Worm (Caenorhabditis elegans): ENCODE results near the gene M01F1.4.

Gene M01F1.4

DNA sequence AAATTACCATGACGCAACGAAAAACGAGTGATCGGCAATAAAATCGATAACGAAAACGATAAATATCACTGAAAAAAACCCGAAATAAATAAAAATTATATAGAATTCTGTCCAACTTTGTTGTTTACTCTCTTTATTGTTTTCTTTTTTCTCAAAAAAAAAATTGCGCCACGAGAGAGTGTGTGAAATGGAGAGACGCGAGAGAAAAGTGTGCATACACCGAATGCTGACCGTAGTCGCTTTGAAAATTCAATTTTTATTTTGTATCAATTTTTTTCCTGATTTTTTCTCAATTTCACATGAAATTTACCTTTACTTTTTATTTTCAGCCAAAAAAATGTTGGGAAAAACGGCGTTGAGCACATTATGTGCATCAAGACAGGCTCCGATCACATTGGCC lies at the start of gene M01F1.4, which contains the start of gene mrpl-35:
M01F1.4 (minus strand) TSS at position 126 of the 400 bp plus-strand sequence.
mrpl-35 (plus strand) TSS at position 330 of the 400 bp plus-strand sequence.
- TF ChIP-seq tab-1 (GFP tag; IDR thresholded peaks at IDR 0.05) (no peak), med-1 (GFP tag; optimal IDR thresholded peaks at IDR 0.05; ENCODE audit: insufficient read depth) (no peak), ref-1 (GFP tag; conservative IDR thresholded peaks at IDR 0.05) (no peak), ztf-29 (GFP tag; IDR thresholded peaks at IDR 0.05) (no peak), cog-1 (tag; optimal IDR thresholded peaks at IDR 0.05) (no peak), ztf-23 (GFP tag; IDR thresholded peaks at IDR 0.05) (no peak)

DNA sequence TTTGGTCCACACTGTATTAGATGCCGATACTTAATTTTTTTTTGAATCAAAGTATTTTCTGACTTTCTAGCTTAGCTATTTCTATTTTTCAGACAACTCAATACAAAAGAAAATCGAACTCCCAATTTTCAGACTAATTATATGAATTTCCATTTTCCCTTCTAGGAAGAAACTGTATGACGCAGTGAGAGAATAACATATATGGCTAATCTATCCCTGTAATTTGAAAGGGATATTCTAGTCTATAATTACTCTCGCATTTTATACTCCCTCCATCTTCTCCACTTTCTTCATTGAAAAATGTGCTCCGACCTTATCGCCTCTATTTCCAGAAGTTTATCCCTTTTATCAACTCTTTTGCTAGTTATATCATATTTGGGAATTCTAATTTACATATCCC lies 43.5 kb upstream of the M01F1.4 start, which contains the start of gene C54C6.4:
C54C6.4 (plus strand) TSS at position 301 of the 400 bp plus-strand sequence.
- TF ChIP-seq tab-1 (GFP tag; IDR thresholded peaks at IDR 0.05) (no peak), klf-2 (GFP tag; conservative IDR thresholded peaks at IDR 0.05) (no peak), ztf-29 (GFP tag; IDR thresholded peaks at IDR 0.05) (no peak), med-1 (GFP tag; optimal IDR thresholded peaks at IDR 0.05; ENCODE audit: insufficient read depth) (no peak), cog-1 (tag; optimal IDR thresholded peaks at IDR 0.05) (no peak), T22C8.4 (GFP tag; IDR thresholded peaks at IDR 0.05) (no peak), ztf-23 (GFP tag; IDR thresholded peaks at IDR 0.05) (no peak), ref-1 (GFP tag; conservative IDR thresholded peaks at IDR 0.05) (no peak), flt-1 (GFP tag; IDR thresholded peaks at IDR 0.05) (no peak)

DNA sequence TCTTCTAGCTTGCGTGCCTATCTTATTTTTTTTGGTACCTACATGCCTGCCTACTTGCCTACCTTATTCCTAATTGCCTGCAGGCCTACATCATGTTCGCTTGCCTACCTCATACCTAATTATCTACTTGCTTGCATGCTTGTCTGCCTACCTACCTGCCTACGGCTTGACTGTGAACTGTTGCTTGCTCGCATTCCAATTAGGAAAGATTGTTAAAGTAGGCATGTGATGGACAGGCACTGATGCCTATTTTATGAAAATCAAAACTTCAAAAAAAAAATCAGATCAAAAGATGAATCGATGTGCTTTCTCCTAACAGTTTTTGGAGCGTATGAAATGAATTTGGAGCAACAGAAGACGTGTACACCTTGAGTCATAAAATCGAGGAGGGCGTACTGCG lies 40.5 kb upstream of the M01F1.4 start:
- no peak for TF ChIP-seq ref-1 (GFP tag; conservative IDR thresholded peaks at IDR 0.05)
- TF ChIP-seq T22C8.4 (GFP tag; IDR thresholded peaks at IDR 0.05) = no peak
- TF ChIP-seq klf-2 (GFP tag; conservative IDR thresholded peaks at IDR 0.05) = no peak

DNA sequence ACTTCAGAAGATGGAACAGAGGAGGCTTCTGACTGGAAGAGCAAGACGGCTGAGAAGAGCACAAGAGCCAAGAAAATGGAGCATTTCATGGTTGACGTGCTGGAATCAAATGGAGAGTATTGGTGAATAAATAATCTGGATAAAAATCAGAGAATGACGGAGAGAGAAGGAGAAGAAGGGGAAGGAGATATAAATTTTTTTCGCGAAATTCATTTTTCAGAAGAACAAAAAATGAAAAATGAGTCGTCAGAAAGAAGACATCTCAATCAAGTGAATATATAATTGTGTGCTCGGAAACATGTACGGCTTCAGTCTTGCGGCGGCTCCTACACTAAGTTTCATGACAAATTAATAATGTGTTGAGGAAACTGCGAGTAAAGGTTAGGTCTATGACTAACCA lies 39.9 kb upstream of the M01F1.4 start, which contains the start of gene C54C6.5:
C54C6.5 (minus strand) TSS at position 101 of the 400 bp plus-strand sequence.
- no peak for TF ChIP-seq T22C8.4 (GFP tag; IDR thresholded peaks at IDR 0.05)

DNA sequence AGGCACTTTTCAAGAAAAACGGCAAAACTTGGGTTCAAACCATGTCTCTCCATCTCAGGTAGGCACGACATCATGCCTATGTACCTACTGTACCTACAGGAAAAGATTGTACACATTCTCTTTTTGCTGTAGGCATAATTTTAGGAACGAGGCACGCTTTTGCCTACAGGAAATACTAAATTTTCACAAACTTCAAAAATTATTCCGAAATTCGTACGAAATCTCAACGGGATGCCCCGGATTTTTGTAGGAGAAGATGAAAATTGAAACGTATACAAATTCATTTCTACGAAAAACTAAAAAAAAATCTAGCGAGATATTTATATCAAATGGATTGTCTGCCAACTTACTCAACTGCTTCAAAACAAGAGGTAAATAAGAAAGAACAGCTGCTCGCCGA lies 38.2 kb upstream of the M01F1.4 start, which contains the start of gene C54C6.11:
C54C6.11 (plus strand) TSS at position 301 of the 400 bp plus-strand sequence.
- no peak for TF ChIP-seq tab-1 (GFP tag; IDR thresholded peaks at IDR 0.05)
- TF ChIP-seq ref-1 (GFP tag; conservative IDR thresholded peaks at IDR 0.05) = no peak
- TF ChIP-seq cog-1 (tag; optimal IDR thresholded peaks at IDR 0.05) = no peak
- no peak for TF ChIP-seq med-1 (GFP tag; optimal IDR thresholded peaks at IDR 0.05; ENCODE audit: insufficient read depth)
- no peak for TF ChIP-seq ztf-23 (GFP tag; IDR thresholded peaks at IDR 0.05)
- TF ChIP-seq klf-2 (GFP tag; conservative IDR thresholded peaks at IDR 0.05) = no peak
- no peak for TF ChIP-seq T22C8.4 (GFP tag; IDR thresholded peaks at IDR 0.05)
- no peak for TF ChIP-seq ztf-29 (GFP tag; IDR thresholded peaks at IDR 0.05)
- TF ChIP-seq flt-1 (GFP tag; IDR thresholded peaks at IDR 0.05) = no peak

DNA sequence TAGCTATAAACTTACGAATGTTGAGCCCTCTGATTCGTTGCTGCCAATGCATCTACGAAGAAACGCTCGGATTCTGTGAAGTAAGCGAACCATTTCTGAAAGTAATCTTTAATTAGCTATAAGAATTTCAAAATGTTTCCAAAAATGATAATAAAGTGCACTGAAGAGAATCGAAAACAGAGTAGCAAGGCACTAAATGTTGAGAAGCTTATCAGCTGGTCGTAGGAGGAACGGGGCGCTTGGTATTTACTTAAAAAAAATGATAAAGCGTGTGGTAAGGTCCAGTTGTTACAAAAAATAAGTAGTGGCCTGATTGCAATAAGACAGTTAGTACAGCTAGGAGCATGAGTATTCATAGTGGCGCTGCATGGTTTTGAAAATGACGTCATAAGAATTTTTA lies 36.5 kb upstream of the M01F1.4 start, which contains the start of gene C54C6.7:
C54C6.7 (minus strand) TSS at position 101 of the 400 bp plus-strand sequence.
- TF ChIP-seq ref-1 (GFP tag; conservative IDR thresholded peaks at IDR 0.05) (no peak), tab-1 (GFP tag; IDR thresholded peaks at IDR 0.05) (no peak), klf-2 (GFP tag; conservative IDR thresholded peaks at IDR 0.05) (no peak), cog-1 (tag; optimal IDR thresholded peaks at IDR 0.05) (no peak), ztf-23 (GFP tag; IDR thresholded peaks at IDR 0.05) (no peak), med-1 (GFP tag; optimal IDR thresholded peaks at IDR 0.05; ENCODE audit: insufficient read depth) (no peak), ztf-29 (GFP tag; IDR thresholded peaks at IDR 0.05) (no peak), T22C8.4 (GFP tag; IDR thresholded peaks at IDR 0.05) (no peak), flt-1 (GFP tag; IDR thresholded peaks at IDR 0.05) (no peak)

DNA sequence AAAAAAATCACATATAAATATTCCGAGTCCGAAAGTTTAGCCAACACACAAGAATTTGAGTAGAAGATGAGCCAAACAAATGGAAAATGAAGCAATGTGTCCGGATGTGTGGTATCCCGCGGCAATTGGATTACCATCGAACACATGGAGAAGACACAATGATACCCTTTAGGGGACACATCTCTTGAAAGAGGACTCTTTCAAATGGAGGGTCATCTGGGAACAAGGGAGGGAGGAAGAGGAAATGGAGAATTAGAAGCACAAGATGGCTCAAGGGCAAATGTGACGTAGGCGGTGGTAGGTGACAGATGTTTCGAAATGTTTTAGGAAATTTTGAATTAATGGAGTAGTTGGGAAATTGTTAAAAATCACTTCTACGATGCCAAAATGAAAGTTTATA lies 33.2 kb upstream of the M01F1.4 start:
- TF ChIP-seq flt-1 (GFP tag; IDR thresholded peaks at IDR 0.05) (peak; percentile 19; the same call in 1 of the 2 replicates), T22C8.4 (GFP tag; IDR thresholded peaks at IDR 0.05) (no peak), cog-1 (tag; optimal IDR thresholded peaks at IDR 0.05) (peak; percentile 44)

DNA sequence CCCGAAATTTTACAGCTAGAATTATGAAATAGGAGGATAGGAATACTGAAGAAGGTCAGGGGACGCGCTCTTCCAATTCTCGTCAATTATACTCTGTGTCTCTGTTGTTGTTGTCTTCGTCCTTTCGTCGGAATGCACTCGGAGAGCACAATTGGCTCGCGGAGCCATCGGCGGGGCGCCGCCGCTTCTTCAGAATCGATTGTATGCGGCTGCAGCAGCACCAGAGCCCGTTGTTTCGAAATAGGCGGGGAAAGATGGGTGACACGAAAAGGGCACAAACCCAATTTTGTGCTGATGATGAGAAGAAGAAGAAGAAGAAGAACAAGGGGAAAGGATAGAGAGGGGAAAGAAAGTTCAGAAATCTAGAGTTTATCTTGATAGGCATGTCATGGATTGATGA lies 32.3 kb upstream of the M01F1.4 start:
- no peak for TF ChIP-seq T22C8.4 (GFP tag; IDR thresholded peaks at IDR 0.05)
- TF ChIP-seq ztf-23 (GFP tag; IDR thresholded peaks at IDR 0.05) = no peak
- TF ChIP-seq flt-1 (GFP tag; IDR thresholded peaks at IDR 0.05) = no peak
- no peak for TF ChIP-seq klf-2 (GFP tag; conservative IDR thresholded peaks at IDR 0.05)
- no peak for TF ChIP-seq cog-1 (tag; optimal IDR thresholded peaks at IDR 0.05)
- TF ChIP-seq tab-1 (GFP tag; IDR thresholded peaks at IDR 0.05) = no peak
- TF ChIP-seq ztf-29 (GFP tag; IDR thresholded peaks at IDR 0.05) = no peak
- no peak for TF ChIP-seq med-1 (GFP tag; optimal IDR thresholded peaks at IDR 0.05; ENCODE audit: insufficient read depth)
- TF ChIP-seq ref-1 (GFP tag; conservative IDR thresholded peaks at IDR 0.05) = no peak

DNA sequence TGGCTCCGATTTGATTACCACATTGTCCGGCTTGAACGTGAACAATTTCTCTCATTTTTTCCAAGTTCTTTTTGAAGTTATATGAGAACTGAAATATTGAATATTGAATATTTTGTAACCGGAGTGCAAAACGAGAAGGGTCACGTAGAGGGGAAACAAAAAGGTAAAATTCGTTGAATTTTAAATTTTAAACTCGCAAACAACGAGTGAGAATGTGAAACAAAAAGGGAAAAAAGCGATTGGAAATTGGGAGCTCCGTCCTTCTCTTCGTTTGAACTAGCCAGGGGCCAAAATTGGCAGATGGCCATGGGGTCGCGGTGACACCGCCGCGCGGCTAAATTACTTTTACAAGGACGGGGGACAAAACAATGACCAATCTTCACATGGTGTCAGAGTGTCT lies 31.7 kb upstream of the M01F1.4 start, which contains the start of gene ben-1:
ben-1 (minus strand) TSS at position 101 of the 400 bp plus-strand sequence.
- TF ChIP-seq ztf-23 (GFP tag; IDR thresholded peaks at IDR 0.05) = no peak
- TF ChIP-seq ref-1 (GFP tag; conservative IDR thresholded peaks at IDR 0.05) = no peak
- no peak for TF ChIP-seq T22C8.4 (GFP tag; IDR thresholded peaks at IDR 0.05)
- no peak for TF ChIP-seq tab-1 (GFP tag; IDR thresholded peaks at IDR 0.05)
- no peak for TF ChIP-seq cog-1 (tag; optimal IDR thresholded peaks at IDR 0.05)
- no peak for TF ChIP-seq ztf-29 (GFP tag; IDR thresholded peaks at IDR 0.05)
- no peak for TF ChIP-seq klf-2 (GFP tag; conservative IDR thresholded peaks at IDR 0.05)
- no peak for TF ChIP-seq flt-1 (GFP tag; IDR thresholded peaks at IDR 0.05)
- no peak for TF ChIP-seq med-1 (GFP tag; optimal IDR thresholded peaks at IDR 0.05; ENCODE audit: insufficient read depth)

DNA sequence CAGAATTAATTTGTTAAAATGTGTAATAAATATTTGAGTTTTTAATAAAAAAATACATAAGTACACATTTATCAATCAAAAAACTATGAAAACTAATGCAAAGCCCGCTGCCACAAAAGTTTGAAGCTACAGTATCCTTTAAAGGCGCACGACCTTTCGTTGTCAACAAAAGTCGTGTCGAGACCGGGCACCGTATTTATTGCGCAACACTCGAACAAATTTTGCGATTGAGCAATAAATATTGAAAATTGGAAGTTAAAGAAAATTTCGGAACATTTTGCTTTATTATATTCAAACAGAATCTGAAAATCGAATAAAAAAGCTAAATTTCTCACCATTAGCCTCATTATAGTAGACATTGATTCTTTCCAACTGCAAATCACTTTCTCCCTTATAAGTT lies 31.3 kb upstream of the M01F1.4 start:
- no peak for TF ChIP-seq tab-1 (GFP tag; IDR thresholded peaks at IDR 0.05)
- no peak for TF ChIP-seq ref-1 (GFP tag; conservative IDR thresholded peaks at IDR 0.05)
- no peak for TF ChIP-seq med-1 (GFP tag; optimal IDR thresholded peaks at IDR 0.05; ENCODE audit: insufficient read depth)
- TF ChIP-seq flt-1 (GFP tag; IDR thresholded peaks at IDR 0.05) = no peak
- TF ChIP-seq klf-2 (GFP tag; conservative IDR thresholded peaks at IDR 0.05) = no peak
- TF ChIP-seq ztf-29 (GFP tag; IDR thresholded peaks at IDR 0.05) = no peak
- no peak for TF ChIP-seq cog-1 (tag; optimal IDR thresholded peaks at IDR 0.05)
- no peak for TF ChIP-seq ztf-23 (GFP tag; IDR thresholded peaks at IDR 0.05)
- TF ChIP-seq T22C8.4 (GFP tag; IDR thresholded peaks at IDR 0.05) = no peak
